Worm (Caenorhabditis elegans) whole organism, mixed stage, embryonic: ENCODE measurements around the gene ZK54.3.

Source experiments
- elt-3 ChIP-seq: fragments of 150-350 bp; optimal IDR thresholded peaks from 2 replicates; lab custom pipeline; 2014; ENCODE audit warnings: missing biosample characterization, missing genetic modification characterization
- mep-1 ChIP-seq: fragments of 150-350 bp; optimal IDR thresholded peaks from 2 replicates; lab custom pipeline; 2017; ENCODE audit warnings: missing biosample characterization, missing genetic modification reagents, missing genetic modification characterization, inconsistent platforms
- unc-39 ChIP-seq: fragments of 150-350 bp; optimal IDR thresholded peaks from 2 replicates; lab custom pipeline; 2014; ENCODE audit warnings: missing biosample characterization, missing genetic modification characterization

ce11 chrX:17514422-17514821 lies 47.6 kb upstream of the ZK54.3 start:
- TF ChIP-seq elt-3 (tag; lab: Kevin White, UChicago) (no peak), mep-1 (tag; lab: Kevin White, UChicago) (no peak), unc-39 (tag; lab: Kevin White, UChicago) (no peak)
